Fruit fly (Drosophila melanogaster): ENCODE results near the gene CG33257.

- TF ChIP-seq CG8478 (optimal IDR thresholded peaks at IDR 0.05) (no peak), CTCF (optimal IDR thresholded peaks at IDR 0.05) (no peak)
Observed at dm6 chr3L:16319399-16319906, 26.7 kb upstream of the CG33257 start, which contains the start of the genes CG13041 and CG13060.

All from S2 (cell line).